Worm (Caenorhabditis elegans): ENCODE measurements around the gene clec-126.
A peak's percentile ranks its signal among the peaks of the same experiment; 100 is the strongest.

The clec-126 gene

ce11 chrII:3567066-3567465 is 47.8 kb downstream of the clec-126 start:
- no peak for TF ChIP-seq Y53F4B.3 (GFP tag; IDR thresholded peaks at IDR 0.05)
- no peak for TF ChIP-seq madf-6 (GFP tag; IDR thresholded peaks at IDR 0.05)
- no peak for TF ChIP-seq attf-6 (GFP tag; IDR thresholded peaks at IDR 0.05)
- no peak for TF ChIP-seq dox-1 (GFP tag; IDR thresholded peaks at IDR 0.05)
- no peak for TF ChIP-seq T26A5.8 (tag; optimal IDR thresholded peaks at IDR 0.05)
- no peak for TF ChIP-seq ZK185.1 (tag; optimal IDR thresholded peaks at IDR 0.05; ENCODE audit: poor library complexity, severe bottlenecking)
- TF ChIP-seq madf-8 (GFP tag; conservative IDR thresholded peaks at IDR 0.05): no peak
- no peak for TF ChIP-seq F49E8.2 (tag; optimal IDR thresholded peaks at IDR 0.05; ENCODE audit: insufficient read depth)
- TF ChIP-seq aptf-3 (GFP tag; IDR thresholded peaks at IDR 0.05): no peak
- TF ChIP-seq unc-62 (GFP tag; optimal IDR thresholded peaks at IDR 0.05): no peak
- TF ChIP-seq let-607 (tag; optimal IDR thresholded peaks at IDR 0.05): no peak
- no peak for TF ChIP-seq B0035.1 (tag; optimal IDR thresholded peaks at IDR 0.05)
- no peak for TF ChIP-seq B0261.1 (tag; optimal IDR thresholded peaks at IDR 0.05)

ce11 chrII:3567576-3567975 is 48.3 kb downstream of the clec-126 start:
- TF ChIP-seq nhr-90 (tag; optimal IDR thresholded peaks at IDR 0.05): peak; percentile 81
- TF ChIP-seq lir-1 (GFP tag; conservative IDR thresholded peaks at IDR 0.05): peak; percentile 64; the same call in 1 of the 2 replicates
- TF ChIP-seq tlf-1 (GFP tag; optimal IDR thresholded peaks at IDR 0.05): peak; percentile 29
- peak; percentile 98 for TF ChIP-seq tbp1 (GFP tag; optimal IDR thresholded peaks at IDR 0.05)
- TF ChIP-seq mxl-1 (tag; optimal IDR thresholded peaks at IDR 0.05): peak; percentile 34
- peak; percentile 57 for TF ChIP-seq chd-7 (tag; optimal IDR thresholded peaks at IDR 0.05)
- TF ChIP-seq aptf-3 (GFP tag; IDR thresholded peaks at IDR 0.05): 0 out of 2 replicates have a peak, but pooled peaks have one; percentile 11
- peak; percentile 65 for TF ChIP-seq T07F8.4 (tag; optimal IDR thresholded peaks at IDR 0.05)
- peak; percentile 84 for TF ChIP-seq rpc-1 (optimal IDR thresholded peaks at IDR 0.05)
- peak; percentile 86 for TF ChIP-seq rpc-1 (tag; optimal IDR thresholded peaks at IDR 0.05)
- peak; percentile 61; the same call in 1 of the 2 replicates for TF ChIP-seq ceh-40 (GFP tag; IDR thresholded peaks at IDR 0.05)
- peak; percentile 30 for TF ChIP-seq tbx-9 (tag; optimal IDR thresholded peaks at IDR 0.05; ENCODE audit: borderline replicate concordance)
- TF ChIP-seq attf-5 (GFP tag; optimal IDR thresholded peaks at IDR 0.05): peak; percentile 46
- TF ChIP-seq madf-6 (GFP tag; IDR thresholded peaks at IDR 0.05): peak; percentile 74
- TF ChIP-seq egrh-3 (GFP tag; IDR thresholded peaks at IDR 0.05): peak; percentile 46; the same call in 1 of the 2 replicates
- peak; percentile 76 for TF ChIP-seq pbrm-1 (GFP tag; IDR thresholded peaks at IDR 0.05)
- TF ChIP-seq xnd-1 (tag; optimal IDR thresholded peaks at IDR 0.05): peak; percentile 44
- TF ChIP-seq rcor-1 (GFP tag; IDR thresholded peaks at IDR 0.05): peak; percentile 65; the same call in 1 of the 2 replicates
- TF ChIP-seq ceh-91 (GFP tag; IDR thresholded peaks at IDR 0.05): peak; percentile 57
- TF ChIP-seq nfyb-1 (GFP tag; IDR thresholded peaks at IDR 0.05): peak; percentile 86
- TF ChIP-seq ceh-79 (tag; optimal IDR thresholded peaks at IDR 0.05): peak; percentile 76
- TF ChIP-seq F33H1.4 (GFP tag; IDR thresholded peaks at IDR 0.05): peak; percentile 56
- peak; percentile 70 for TF ChIP-seq mes-4 (tag; optimal IDR thresholded peaks at IDR 0.05)
- TF ChIP-seq efl-1 (GFP tag; optimal IDR thresholded peaks at IDR 0.05): peak; percentile 22
- TF ChIP-seq repo-1 (tag; optimal IDR thresholded peaks at IDR 0.05): peak; percentile 46
- peak; percentile 91 for TF ChIP-seq B0261.1 (tag; optimal IDR thresholded peaks at IDR 0.05)
- peak; percentile 77 for TF ChIP-seq B0336.3 (GFP tag; IDR thresholded peaks at IDR 0.05)
- TF ChIP-seq athp-1 (tag; optimal IDR thresholded peaks at IDR 0.05): peak; percentile 81
- peak; percentile 68 for TF ChIP-seq hrde-1 (tag; optimal IDR thresholded peaks at IDR 0.05; ENCODE audit: borderline replicate concordance)
- peak; percentile 92 for TF ChIP-seq him-1 (tag; optimal IDR thresholded peaks at IDR 0.05)
- peak; percentile 73 for TF ChIP-seq zim-3 (tag; optimal IDR thresholded peaks at IDR 0.05)
- TF ChIP-seq F37B4.10 (GFP tag; IDR thresholded peaks at IDR 0.05): 0 out of 2 replicates have a peak, but pooled peaks have one; percentile 25
- TF ChIP-seq F39B2.1 (GFP tag; IDR thresholded peaks at IDR 0.05): 0 out of 2 replicates have a peak, but pooled peaks have one; percentile 52
- TF ChIP-seq egl-18 (GFP tag; IDR thresholded peaks at IDR 0.05): 0 out of 2 replicates have a peak, but pooled peaks have one; percentile 39
- TF ChIP-seq ceh-100 (GFP tag; IDR thresholded peaks at IDR 0.05): peak; percentile 41
- TF ChIP-seq fkh-3 (tag; optimal IDR thresholded peaks at IDR 0.05): peak; percentile 18
- TF ChIP-seq snpc-1.1 (tag; optimal IDR thresholded peaks at IDR 0.05; ENCODE audit: insufficient read depth): peak; percentile 80
